Fruit fly (Drosophila melanogaster): ENCODE data around the gene mtrm.

The mtrm gene

dm6 chr3L:8455015-8455908 is 42.5 kb downstream of the mtrm start (continued):
- TF ChIP-seq chm (GFP tag; IDR thresholded peaks at IDR 0.05) (peak; percentile 23; the same call in 1 of the 2 replicates), sens-2 (GFP tag; IDR thresholded peaks at IDR 0.05) (no peak), ci (GFP tag; IDR thresholded peaks at IDR 0.05) (peak; percentile 59; the same call in 2 of the 3 replicates), psq (GFP tag; optimal IDR thresholded peaks at IDR 0.05) (peak; percentile 12), Drgx (GFP tag; IDR thresholded peaks at IDR 0.05) (peak; percentile 93), nerfin-2 (GFP tag; IDR thresholded peaks at IDR 0.05; ENCODE audit: partially characterized antibody) (no peak), emc (GFP tag; optimal IDR thresholded peaks at IDR 0.05) (no peak), gsb-n (tag; optimal IDR thresholded peaks at IDR 0.05) (peak; percentile 86), CG5953 (GFP tag; IDR thresholded peaks at IDR 0.05) (peak; percentile 17; the same call in 1 of the 2 replicates), gfzf (GFP tag; optimal IDR thresholded peaks at IDR 0.05) (no peak), tgo (GFP tag; IDR thresholded peaks at IDR 0.05) (peak; percentile 84; the same call in 2 of the 3 replicates), CG2678 (tag; optimal IDR thresholded peaks at IDR 0.05) (peak; percentile 96), repo (GFP tag; optimal IDR thresholded peaks at IDR 0.05) (peak; percentile 33), CG2712 (tag; optimal IDR thresholded peaks at IDR 0.05) (peak; percentile 94), hth (optimal IDR thresholded peaks at IDR 0.05) (no peak), CG31224 (GFP tag; IDR thresholded peaks at IDR 0.05) (peak; percentile 60), BtbVII (GFP tag; optimal IDR thresholded peaks at IDR 0.05) (peak; percentile 97), CkIIα-i1 (GFP tag; IDR thresholded peaks at IDR 0.05) (no peak), Asciz (GFP tag; optimal IDR thresholded peaks at IDR 0.05) (peak; percentile 93), croc (GFP tag; conservative IDR thresholded peaks at IDR 0.05) (peak; percentile 55; the same call in 2 of the 3 replicates), CTCF (GFP tag; optimal IDR thresholded peaks at IDR 0.05) (peak; percentile 52), sug (tag; optimal IDR thresholded peaks at IDR 0.05) (peak; percentile 83), kni (GFP tag; optimal IDR thresholded peaks at IDR 0.05) (no peak), h (optimal IDR thresholded peaks at IDR 0.05) (no peak), CG7987 (GFP tag; optimal IDR thresholded peaks at IDR 0.05) (peak; percentile 60), chn (GFP tag; optimal IDR thresholded peaks at IDR 0.05) (peak; percentile 27), CG11504 (tag; optimal IDR thresholded peaks at IDR 0.05) (peak; percentile 94), dmrt99B (tag; optimal IDR thresholded peaks at IDR 0.05) (peak; percentile 95), CG6791 (GFP tag; IDR thresholded peaks at IDR 0.05; ENCODE audit: partially characterized antibody) (no peak), CG12299 (tag; optimal IDR thresholded peaks at IDR 0.05) (peak; percentile 89), Ets65A (GFP tag) (no peak), CG9797 (GFP tag; optimal IDR thresholded peaks at IDR 0.05) (peak; percentile 24), tx (GFP tag; optimal IDR thresholded peaks at IDR 0.05) (peak; percentile 19), nerfin-1 (tag; optimal IDR thresholded peaks at IDR 0.05) (peak; percentile 79), stwl (tag; optimal IDR thresholded peaks at IDR 0.05) (no peak), sisA (GFP tag; IDR thresholded peaks at IDR 0.05) (peak; percentile 58), kah (GFP tag; optimal IDR thresholded peaks at IDR 0.05) (peak; percentile 77), run (tag; optimal IDR thresholded peaks at IDR 0.05) (peak; percentile 91), pho (GFP tag; optimal IDR thresholded peaks at IDR 0.05) (no peak), grau (tag; optimal IDR thresholded peaks at IDR 0.05) (peak; percentile 88), E2f2 (GFP tag; IDR thresholded peaks at IDR 0.05) (peak; percentile 60; the same call in 1 of the 2 replicates), sima (GFP tag; optimal IDR thresholded peaks at IDR 0.05) (no peak), Hmr (GFP tag; optimal IDR thresholded peaks at IDR 0.05) (peak; percentile 95), Mrtf (GFP tag; IDR thresholded peaks at IDR 0.05) (peak; percentile 67; the same call in 1 of the 3 replicates), nau (GFP tag; optimal IDR thresholded peaks at IDR 0.05) (peak; percentile 95), Atf6 (GFP tag; IDR thresholded peaks at IDR 0.05) (peak; percentile 90), pfk (GFP tag; optimal IDR thresholded peaks at IDR 0.05) (no peak), Ptx1 (GFP tag; IDR thresholded peaks at IDR 0.05) (peak; percentile 81), Adf1 (GFP tag; IDR thresholded peaks at IDR 0.05) (peak; percentile 39; the same call in 1 of the 2 replicates), B-H2 (GFP tag; optimal IDR thresholded peaks at IDR 0.05) (peak; percentile 35)
